Fruit fly (Drosophila melanogaster): Measurements from ENCODE around the gene CG5439.

CG5439 gene

dm6 chr2L:13190534-13190933 is 13.6 kb downstream of the CG5439 start (continued):
- TF ChIP-seq dati (GFP tag; IDR thresholded peaks at IDR 0.05) (no peak), so (GFP tag; IDR thresholded peaks at IDR 0.05) (0 out of 3 replicates have a peak, but pooled peaks have one; percentile 10), Stat92E (GFP tag; optimal IDR thresholded peaks at IDR 0.05) (no peak), CG10543 (GFP tag; optimal IDR thresholded peaks at IDR 0.05) (peak; percentile 59), CG8359 (GFP tag; optimal IDR thresholded peaks at IDR 0.05; ENCODE audit: borderline replicate concordance) (no peak), sens (GFP tag) (peak; percentile 11), rib (GFP tag; IDR thresholded peaks at IDR 0.05) (peak; percentile 76; the same call in 1 of the 2 replicates), sug (tag; optimal IDR thresholded peaks at IDR 0.05) (peak; percentile 89), CG8765 (GFP tag; IDR thresholded peaks at IDR 0.05) (no peak)

DNA sequence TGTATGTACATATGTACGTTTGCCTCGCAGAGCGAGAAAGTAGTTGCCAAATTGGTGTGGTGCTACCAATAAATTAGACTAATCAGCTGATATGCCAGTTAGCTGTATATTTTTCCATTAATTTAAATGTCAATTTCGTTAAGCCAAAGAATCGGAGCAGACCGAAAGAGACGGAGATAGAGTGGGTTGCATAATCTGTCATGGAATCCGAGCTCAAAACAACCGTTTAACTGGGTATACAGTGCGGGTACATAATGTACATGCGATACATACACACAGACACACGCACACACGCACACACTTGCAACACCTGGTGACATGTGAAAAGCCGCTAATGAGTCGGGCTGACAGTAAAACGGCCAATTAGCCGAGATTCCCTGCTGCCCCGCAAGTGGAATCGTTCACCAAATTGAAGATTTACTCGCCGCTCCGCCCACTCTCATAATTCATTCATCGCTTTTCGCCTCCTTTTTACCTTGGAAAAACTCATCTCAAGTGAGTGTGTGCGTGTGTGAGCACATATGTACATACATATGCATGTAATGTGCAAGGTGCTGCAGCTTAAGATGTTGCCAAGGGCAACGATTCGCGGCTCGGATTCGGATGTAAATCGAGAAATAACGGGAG is 14.2 kb downstream of the CG5439 start:
- TF ChIP-seq CG7372 (GFP tag; IDR thresholded peaks at IDR 0.05) (0 out of 2 replicates have a peak, but pooled peaks have one; percentile 15), cg (GFP tag; optimal IDR thresholded peaks at IDR 0.05) (peak; percentile 90), Elba2 (GFP tag; optimal IDR thresholded peaks at IDR 0.05) (peak; percentile 15), CG34422 (GFP tag; IDR thresholded peaks at IDR 0.05) (0 out of 3 replicates have a peak, but pooled peaks have one; percentile 45), Stat92E (GFP tag; optimal IDR thresholded peaks at IDR 0.05) (no peak), CG8478 (optimal IDR thresholded peaks at IDR 0.05) (peak; percentile 79), zen (tag; optimal IDR thresholded peaks at IDR 0.05) (peak; percentile 42), vvl (GFP tag; IDR thresholded peaks at IDR 0.05) (peak; percentile 29; the same call in 1 of the 2 replicates), CG32767 (GFP tag; IDR thresholded peaks at IDR 0.05) (peak; percentile 34; the same call in 1 of the 2 replicates), CG15269 (tag; optimal IDR thresholded peaks at IDR 0.05) (no peak), Pdp1 (GFP tag; optimal IDR thresholded peaks at IDR 0.05) (peak in 1 of 2 experiments; percentile 96), Rfx (GFP tag; IDR thresholded peaks at IDR 0.05) (0 out of 2 replicates have a peak, but pooled peaks have one; percentile 18), D (optimal IDR thresholded peaks at IDR 0.05) (peak; percentile 37), D (GFP tag; optimal IDR thresholded peaks at IDR 0.05) (no peak), PHDP (tag; optimal IDR thresholded peaks at IDR 0.05) (no peak), lmd (GFP tag; IDR thresholded peaks at IDR 0.05) (no peak)

DNA sequence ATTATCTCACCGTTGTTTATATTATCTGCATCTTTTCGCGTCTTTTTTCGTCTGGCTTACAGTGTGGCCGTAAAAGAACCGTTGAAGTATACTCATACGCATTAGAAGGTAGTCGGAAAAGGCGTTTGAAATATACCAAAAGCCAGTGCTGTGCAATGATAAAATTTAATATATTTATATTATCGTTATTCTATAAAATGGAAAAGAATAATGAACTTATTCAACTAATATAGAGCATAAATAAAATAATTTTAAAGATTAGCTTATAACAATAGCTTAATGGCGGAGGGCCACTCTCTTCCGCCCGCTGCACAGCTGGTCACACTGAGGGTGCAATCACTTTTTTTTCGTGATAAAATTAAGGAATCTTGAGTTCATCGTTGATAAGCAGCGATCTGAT is 14.9 kb downstream of the CG5439 start, which contains the start of the genes CG16974 and Edem2:
Gene CG16974, minus strand, starts transcription at position 86 of the 400 bp plus-strand sequence.
Gene Edem2, plus strand, starts transcription at position 308 of the 400 bp plus-strand sequence.
- TF ChIP-seq CG11560 (tag; IDR thresholded peaks at IDR 0.05), result peak; percentile 39; the same call in 1 of the 3 replicates
- TF ChIP-seq BtbVII (GFP tag; optimal IDR thresholded peaks at IDR 0.05), result no peak
- peak; percentile 70 for TF ChIP-seq CG9215 (GFP tag; IDR thresholded peaks at IDR 0.05)
- no peak for TF ChIP-seq chm (GFP tag; IDR thresholded peaks at IDR 0.05)
- no peak for TF ChIP-seq Hmx (GFP tag; optimal IDR thresholded peaks at IDR 0.05)
- no peak for TF ChIP-seq CG6654 (GFP tag; optimal IDR thresholded peaks at IDR 0.05)
- TF ChIP-seq trh (GFP tag; optimal IDR thresholded peaks at IDR 0.05), result peak; percentile 4
- TF ChIP-seq prd (optimal IDR thresholded peaks at IDR 0.05), result no peak
- TF ChIP-seq prd (GFP tag; IDR thresholded peaks at IDR 0.05), result peak; percentile 90
- TF ChIP-seq CG14014 (GFP tag; IDR thresholded peaks at IDR 0.05), result peak; percentile 72
- TF ChIP-seq CG7987 (GFP tag; optimal IDR thresholded peaks at IDR 0.05), result peak; percentile 69
- no peak for TF ChIP-seq cad (GFP tag; optimal IDR thresholded peaks at IDR 0.05)
- no peak for TF ChIP-seq Drgx (GFP tag; IDR thresholded peaks at IDR 0.05)
- no peak for TF ChIP-seq Deaf1 (tag; optimal IDR thresholded peaks at IDR 0.05)
- TF ChIP-seq bigmax (GFP tag; optimal IDR thresholded peaks at IDR 0.05), result no peak
- TF ChIP-seq CG15011 (GFP tag; optimal IDR thresholded peaks at IDR 0.05), result no peak
- no peak; the same call in 1 of the 3 replicates for TF ChIP-seq croc (GFP tag; conservative IDR thresholded peaks at IDR 0.05)
- no peak for TF ChIP-seq sd (tag; optimal IDR thresholded peaks at IDR 0.05)
- peak; percentile 60 for TF ChIP-seq CG12104 (GFP tag; optimal IDR thresholded peaks at IDR 0.05)
- no peak for TF ChIP-seq toy (GFP tag; IDR thresholded peaks at IDR 0.05)
- TF ChIP-seq shn (GFP tag; optimal IDR thresholded peaks at IDR 0.05), result no peak
- peak; percentile 91 for TF ChIP-seq Ets65A (GFP tag)
- no peak for TF ChIP-seq Hmr (GFP tag; optimal IDR thresholded peaks at IDR 0.05)
- peak; percentile 67 for TF ChIP-seq ssp (GFP tag; IDR thresholded peaks at IDR 0.05)
- no peak for TF ChIP-seq amos (GFP tag; IDR thresholded peaks at IDR 0.05; ENCODE audit: partially characterized antibody)
- TF ChIP-seq CG8359 (GFP tag; optimal IDR thresholded peaks at IDR 0.05; ENCODE audit: borderline replicate concordance), result no peak
